Worm (Caenorhabditis elegans): ENCODE data around the gene K11D12.12.

DNA sequence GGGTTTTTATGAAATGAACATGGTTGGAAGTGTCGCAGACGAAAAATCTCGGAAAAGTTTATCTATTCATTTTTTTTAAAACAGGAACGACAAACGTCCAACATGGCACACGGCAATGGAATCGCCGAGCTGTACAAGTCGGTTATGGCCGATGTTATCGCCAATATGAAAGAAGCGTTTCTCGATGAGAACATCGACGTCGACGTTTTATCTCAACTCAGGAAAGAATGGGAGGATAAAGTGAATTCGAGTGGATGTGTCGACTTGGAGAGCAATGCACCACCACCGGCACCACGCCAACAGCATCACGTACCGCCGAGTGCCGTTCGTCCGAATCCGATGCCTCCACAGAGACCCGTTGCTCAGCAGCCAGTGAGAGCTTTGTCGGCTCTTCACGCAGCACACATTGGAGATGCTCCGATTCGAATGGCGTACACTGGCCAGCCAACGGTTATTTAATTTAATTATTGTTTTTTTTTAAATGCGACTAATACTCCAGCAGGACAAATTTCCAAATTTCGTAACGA, 1.9 kb upstream of the K11D12.12 start:
- TF ChIP-seq unc-62 (GFP tag; optimal IDR thresholded peaks at IDR 0.05) (no peak), efl-1 (optimal IDR thresholded peaks at IDR 0.05) (no peak), efl-1 (GFP tag; optimal IDR thresholded peaks at IDR 0.05 in 1 of 2) (peak in 1 of 2 experiments; percentile 40), fkh-10 (GFP tag; optimal IDR thresholded peaks at IDR 0.05) (no peak), nhr-12 (tag; optimal IDR thresholded peaks at IDR 0.05) (no peak), snpc-4 (tag; optimal IDR thresholded peaks at IDR 0.05) (no peak), ama-1 (optimal IDR thresholded peaks at IDR 0.05) (no peak), elt-3 (tag; optimal IDR thresholded peaks at IDR 0.05) (no peak), egl-27 (tag; optimal IDR thresholded peaks at IDR 0.05) (no peak), nhr-90 (tag; optimal IDR thresholded peaks at IDR 0.05; ENCODE audit: poor library complexity) (no peak), pax-3 (tag; optimal IDR thresholded peaks at IDR 0.05) (no peak)

Data from whole organism, L1 larva.